Worm (Caenorhabditis elegans): Measurements from ENCODE around the gene T28C6.10.

- TF ChIP-seq mes-4 (tag; optimal IDR thresholded peaks at IDR 0.05) (no peak), ama-1 (optimal IDR thresholded peaks at IDR 0.05) (peak; percentile 32), ama-1 (GFP tag; optimal IDR thresholded peaks at IDR 0.05) (no peak), sea-2 (GFP tag; IDR thresholded peaks at IDR 0.05) (no peak), rcor-1 (GFP tag; IDR thresholded peaks at IDR 0.05) (no peak), dpff-1 (tag; optimal IDR thresholded peaks at IDR 0.05) (no peak), hmg-1.2 (GFP tag; IDR thresholded peaks at IDR 0.05) (no peak), Y53F4B.3 (GFP tag; IDR thresholded peaks at IDR 0.05) (no peak), lin-26 (GFP tag; IDR thresholded peaks at IDR 0.05) (no peak), hlh-26 (GFP tag; conservative IDR thresholded peaks at IDR 0.05) (no peak), repo-1 (tag; optimal IDR thresholded peaks at IDR 0.05) (no peak)
Observed at ce11 chrIV:8825997-8826605, 8.4 kb downstream of the T28C6.10 start.

All from whole organism, young adult.